Fruit fly (Drosophila melanogaster) whole organism, embryonic: ENCODE measurements around the gene Grasp65.

Source experiments
- Atf-2 ChIP-seq: fragments of 200-800 bp; sonication (Bioruptor generic); optimal IDR thresholded peaks from 2 replicates; lab custom pipeline; 2016; ENCODE audit warnings: missing biosample characterization, missing genetic modification characterization
- CG10267 ChIP-seq: fragments of 200-800 bp; sonication (Bioruptor generic); optimal IDR thresholded peaks from 2 replicates; lab custom pipeline; 2018; ENCODE audit warnings: missing biosample characterization, mild to moderate bottlenecking, missing genetic modification characterization, moderate library complexity
- CG11398 ChIP-seq: fragments of 200-800 bp; sonication (Bioruptor generic); optimal IDR thresholded peaks from 2 replicates; lab custom pipeline; 2016; ENCODE audit warnings: missing biosample characterization, missing genetic modification characterization
- CG11696 ChIP-seq: fragments of 200-800 bp; sonication (Bioruptor generic); IDR thresholded peaks from 2 replicates; pipeline ENCODE4 v1.3.6; 2022; ENCODE audit warnings: missing biosample characterization, missing genetic modification characterization
- CG13123 ChIP-seq: fragments of 200-800 bp; sonication (Bioruptor generic); optimal IDR thresholded peaks from 2 replicates; lab custom pipeline; 2016; ENCODE audit warnings: missing biosample characterization, missing genetic modification characterization
- CG13287 ChIP-seq: fragments of 200-800 bp; sonication (Bioruptor generic); IDR thresholded peaks from 2 replicates; pipeline ENCODE4 v1.3.6; 2022; ENCODE audit warnings: missing biosample characterization, missing genetic modification characterization; ENCODE audit not compliant: partially characterized antibody
- CG13424 ChIP-seq: fragments of 200-800 bp; sonication (Bioruptor generic); optimal IDR thresholded peaks from 2 replicates; lab custom pipeline; 2019; ENCODE audit warnings: missing biosample characterization, mild to moderate bottlenecking, missing genetic modification characterization, moderate library complexity
- CG14860 ChIP-seq: fragments of 200-800 bp; sonication (Bioruptor generic); IDR thresholded peaks from 3 replicates; pipeline ENCODE4 v1.3.6; 2022; ENCODE audit warnings: missing biosample characterization, missing genetic modification characterization; ENCODE audit not compliant: partially characterized antibody
- CG15479 ChIP-seq: fragments of 200-800 bp; sonication (Bioruptor generic); optimal IDR thresholded peaks from 3 replicates; lab custom pipeline; 2019; ENCODE audit warnings: missing biosample characterization, mild to moderate bottlenecking, missing genetic modification characterization, moderate library complexity
- CG1647 ChIP-seq: fragments of 200-800 bp; sonication (Bioruptor generic); optimal IDR thresholded peaks from 3 replicates; lab custom pipeline; 2016; ENCODE audit warnings: missing biosample characterization, missing genetic modification characterization
- CG2889 ChIP-seq: fragments of 200-800 bp; sonication (Bioruptor generic); IDR thresholded peaks from 3 replicates; pipeline ENCODE4 v1.3.6; 2022; ENCODE audit warnings: missing biosample characterization, missing genetic modification characterization
- CG30403 ChIP-seq: fragments of 200-800 bp; sonication (Bioruptor generic); optimal IDR thresholded peaks from 3 replicates; lab custom pipeline; 2016; ENCODE audit warnings: missing biosample characterization, missing genetic modification characterization
- CG4820 ChIP-seq: fragments of 200-800 bp; sonication (Bioruptor generic); optimal IDR thresholded peaks from 3 replicates; lab custom pipeline; 2016; ENCODE audit warnings: missing biosample characterization, missing genetic modification characterization
- CG6765 ChIP-seq: fragments of 200-800 bp; sonication (Bioruptor generic); optimal IDR thresholded peaks from 3 replicates; lab custom pipeline; 2017; ENCODE audit warnings: missing biosample characterization, mild to moderate bottlenecking, missing genetic modification characterization
- CG7745 ChIP-seq: fragments of 200-800 bp; sonication (Bioruptor generic); optimal IDR thresholded peaks from 2 replicates; lab custom pipeline; 2018; ENCODE audit warnings: missing biosample characterization, mild to moderate bottlenecking, missing genetic modification characterization, moderate library complexity
- CG8290 ChIP-seq, 3 experiments: fragments of 200-800 bp; sonication (Bioruptor generic); optimal IDR thresholded peaks; 2 replicates each; lab custom pipeline; 2016 to 2019; ENCODE audit warnings: missing biosample characterization in 3 of 3, missing genetic modification characterization in 3 of 3, mild to moderate bottlenecking in 2 of 3, moderate library complexity in 1 of 3
- CG9727 ChIP-seq: fragments of 200-800 bp; sonication (Bioruptor generic); optimal IDR thresholded peaks from 3 replicates; lab custom pipeline; 2017; ENCODE audit warnings: missing biosample characterization, mild to moderate bottlenecking, missing genetic modification characterization
- CG9817 ChIP-seq: fragments of 200-800 bp; sonication (Bioruptor generic); optimal IDR thresholded peaks from 2 replicates; lab custom pipeline; 2018; ENCODE audit warnings: missing biosample characterization, mild to moderate bottlenecking, missing genetic modification characterization, moderate library complexity
- Chrac-16 ChIP-seq: fragments of 200-800 bp; sonication (Bioruptor generic); optimal IDR thresholded peaks from 3 replicates; lab custom pipeline; 2016; ENCODE audit warnings: missing biosample characterization, missing genetic modification characterization
- Dek ChIP-seq: fragments of 200-800 bp; sonication (Bioruptor generic); optimal IDR thresholded peaks from 3 replicates; lab custom pipeline; 2019; ENCODE audit warnings: missing biosample characterization, mild to moderate bottlenecking, missing genetic modification characterization, moderate library complexity
- Doc3 ChIP-seq: fragments of 200-800 bp; sonication (Bioruptor generic); IDR thresholded peaks from 3 replicates; pipeline ENCODE4 v1.3.6; 2022; ENCODE audit warnings: missing biosample characterization, missing genetic modification characterization; ENCODE audit not compliant: partially characterized antibody
- Ets97D ChIP-seq: fragments of 200-800 bp; sonication (Bioruptor generic); optimal IDR thresholded peaks from 3 replicates; lab custom pipeline; 2016; ENCODE audit warnings: missing biosample characterization, missing genetic modification characterization
- Lhr ChIP-seq: fragments of 200-800 bp; sonication (Bioruptor generic); optimal IDR thresholded peaks from 3 replicates; lab custom pipeline; 2017; ENCODE audit warnings: mild to moderate bottlenecking, missing biosample characterization, missing genetic modification reagents, missing genetic modification characterization
- Mad ChIP-seq: fragments of 200-800 bp; sonication (Bioruptor generic); optimal IDR thresholded peaks from 2 replicates; lab custom pipeline; 2016; ENCODE audit warnings: missing biosample characterization, missing genetic modification characterization
- Meics ChIP-seq: fragments of 200-800 bp; sonication (Bioruptor generic); optimal IDR thresholded peaks from 2 replicates; lab custom pipeline; 2017; ENCODE audit warnings: missing biosample characterization, mild to moderate bottlenecking, missing genetic modification characterization
- Mes4 ChIP-seq: fragments of 200-800 bp; sonication (Bioruptor generic); optimal IDR thresholded peaks from 2 replicates; lab custom pipeline; 2016; ENCODE audit warnings: missing biosample characterization, missing genetic modification characterization
- Mrtf ChIP-seq: fragments of 200-800 bp; sonication (Bioruptor generic); IDR thresholded peaks from 3 replicates; pipeline ENCODE4 v1.3.6; 2022; ENCODE audit warnings: missing biosample characterization, missing genetic modification characterization
- Neu2 ChIP-seq: fragments of 200-800 bp; sonication (Bioruptor generic); optimal IDR thresholded peaks from 3 replicates; lab custom pipeline; 2016; ENCODE audit warnings: missing biosample characterization, missing genetic modification characterization, borderline replicate concordance
- amos ChIP-seq: fragments of 200-800 bp; sonication (Bioruptor generic); IDR thresholded peaks from 2 replicates; pipeline ENCODE4 v1.3.6; 2022; ENCODE audit warnings: missing biosample characterization, missing genetic modification characterization; ENCODE audit not compliant: partially characterized antibody
- aop ChIP-seq: fragments of 200-800 bp; sonication (Bioruptor generic); IDR thresholded peaks from 2 replicates; pipeline ENCODE4 v1.3.6; 2022; ENCODE audit warnings: missing biosample characterization, missing genetic modification characterization
- bab2 ChIP-seq: fragments of 200-800 bp; sonication (Bioruptor generic); optimal IDR thresholded peaks from 2 replicates; lab custom pipeline; 2016; ENCODE audit warnings: missing biosample characterization, missing genetic modification characterization
- crc ChIP-seq: fragments of 200-800 bp; sonication (Bioruptor generic); optimal IDR thresholded peaks from 2 replicates; lab custom pipeline; 2016; ENCODE audit warnings: missing biosample characterization, missing genetic modification characterization
- danr ChIP-seq: fragments of 200-800 bp; sonication (Bioruptor generic); IDR thresholded peaks from 2 replicates; pipeline ENCODE4 v1.3.6; 2022; ENCODE audit warnings: missing biosample characterization, missing genetic modification characterization
- fd64A ChIP-seq: fragments of 200-800 bp; sonication (Bioruptor generic); optimal IDR thresholded peaks from 3 replicates; lab custom pipeline; 2018; ENCODE audit warnings: missing biosample characterization, mild to moderate bottlenecking, missing genetic modification characterization
- gce ChIP-seq: fragments of 200-800 bp; sonication (Bioruptor generic); IDR thresholded peaks from 3 replicates; pipeline ENCODE4 v1.3.6; 2022; ENCODE audit warnings: missing biosample characterization, missing genetic modification characterization
- gt ChIP-seq: fragments of 200-800 bp; sonication (Bioruptor generic); IDR thresholded peaks from 2 replicates; pipeline ENCODE4 v1.3.6; 2022; ENCODE audit warnings: missing biosample characterization, missing genetic modification characterization
- hkb ChIP-seq, 2 experiments: fragments of 200-800 bp in 1 of 2; fragments of >200 bp in 1 of 2; sonication (Bioruptor generic) in 1 of 2; IDR thresholded peaks in 1 of 2; optimal IDR thresholded peaks in 1 of 2; 2 replicates each; pipeline versions ENCODE4 v1.3.6 to Lab custom; 2017 to 2022; ENCODE audit warnings: missing biosample characterization in 1 of 2, missing genetic modification characterization in 1 of 2
- luna ChIP-seq: fragments of 200-800 bp; sonication (Bioruptor generic); optimal IDR thresholded peaks from 2 replicates; lab custom pipeline; 2016; ENCODE audit warnings: missing biosample characterization, missing genetic modification characterization
- mld ChIP-seq: fragments of 200-800 bp; sonication (Bioruptor generic); IDR thresholded peaks from 3 replicates; pipeline ENCODE4 v1.3.6; 2022; ENCODE audit warnings: missing biosample characterization, missing genetic modification characterization; ENCODE audit not compliant: partially characterized antibody
- otp ChIP-seq: fragments of 200-800 bp; sonication (Bioruptor generic); IDR thresholded peaks from 3 replicates; pipeline ENCODE4, ENCODE4 v1.3.6; 2022; ENCODE audit warnings: missing biosample characterization, missing genetic modification characterization
- prd ChIP-seq, 3 experiments: fragments of >200 bp in 2 of 3; fragments of 200-800 bp in 1 of 3; sonication (Bioruptor generic) in 1 of 3; optimal IDR thresholded peaks in 2 of 3; IDR thresholded peaks in 1 of 3; 2 replicates in 2 of 3; 3 replicates in 1 of 3; pipeline versions ENCODE4 v1.3.6 to Lab custom; 2017 to 2022; ENCODE audit warnings: missing biosample characterization in 1 of 3, missing genetic modification characterization in 1 of 3
- pzg ChIP-seq: fragments of 200-800 bp; sonication (Bioruptor generic); optimal IDR thresholded peaks from 3 replicates; lab custom pipeline; 2018; ENCODE audit warnings: missing biosample characterization, mild to moderate bottlenecking, missing genetic modification characterization, moderate library complexity
- row ChIP-seq: fragments of 200-800 bp; sonication (Bioruptor generic); IDR thresholded peaks from 3 replicates; pipeline ENCODE4 v1.3.6; 2022; ENCODE audit warnings: missing biosample characterization, missing genetic modification characterization
- sens-2 ChIP-seq: fragments of 200-800 bp; sonication (Bioruptor generic); IDR thresholded peaks from 2 replicates; pipeline ENCODE4 v1.3.6; 2022; ENCODE audit warnings: missing biosample characterization, missing genetic modification characterization
- sim ChIP-seq: fragments of 200-800 bp; sonication (Bioruptor generic); IDR thresholded peaks from 2 replicates; pipeline ENCODE4 v1.3.6; 2022; ENCODE audit warnings: missing biosample characterization, missing genetic modification characterization
- wek ChIP-seq: fragments of 200-800 bp; sonication (Bioruptor generic); optimal IDR thresholded peaks from 3 replicates; lab custom pipeline; 2018; ENCODE audit warnings: missing biosample characterization, mild to moderate bottlenecking, missing genetic modification characterization, moderate library complexity
- zfh2 ChIP-seq: fragments of 200-800 bp; sonication (Bioruptor generic); optimal IDR thresholded peaks from 2 replicates; lab custom pipeline; 2016; ENCODE audit warnings: missing biosample characterization, missing genetic modification characterization

The Grasp65 gene

dm6 chr3L:19902560-19903399, 22.0 kb upstream of the Grasp65 start (continued):
- TF ChIP-seq Atf-2 (GFP tag; lab: Kevin White, UChicago) (peak; percentile 92), Chrac-16 (GFP tag; lab: Kevin White, UChicago) (peak; percentile 93), CG13287 (GFP tag; lab: Robert Waterston, UW) (no peak; the same call in 1 of the 2 replicates), sim (no peak), prd (optimal IDR thresholded peaks at IDR 0.05; lab: Kevin White, UChicago) (no peak), prd (GFP tag; IDR thresholded peaks at IDR 0.05; lab: Robert Waterston, UW) (peak; percentile 91), crc (GFP tag; lab: Kevin White, UChicago) (peak; percentile 71), CG11696 (GFP tag; lab: Robert Waterston, UW) (peak; percentile 81), Dek (peak; percentile 95), CG11398 (GFP tag; lab: Kevin White, UChicago) (peak; percentile 95), CG10267 (tag; lab: Kevin White, UChicago) (peak; percentile 69), mld (GFP tag; lab: Robert Waterston, UW) (no peak), zfh2 (GFP tag; lab: Kevin White, UChicago) (peak; percentile 97), Mrtf (GFP tag; lab: Robert Waterston, UW) (peak; percentile 95), CG14860 (no peak), Lhr (GFP tag; lab: Kevin White, UChicago) (peak; percentile 61), aop (GFP tag; lab: Robert Waterston, UW) (peak; percentile 70), danr (GFP tag; lab: Robert Waterston, UW) (peak; percentile 91), CG1647 (peak; percentile 87), Doc3 (0 out of 3 replicates have a peak, but pooled peaks have one; percentile 8), CG13424 (tag; lab: Kevin White, UChicago) (peak; percentile 95), CG7745 (peak; percentile 58), CG2889 (GFP tag; lab: Robert Waterston, UW) (peak; percentile 94), gt (GFP tag; lab: Robert Waterston, UW) (peak; percentile 72), CG9817 (peak; percentile 93), CG15479 (GFP tag; lab: Kevin White, UChicago) (no peak), bab2 (peak; percentile 97), wek (peak; percentile 91), CG6765 (peak; percentile 90), gce (GFP tag; lab: Robert Waterston, UW) (peak; percentile 57; the same call in 1 of the 3 replicates), Ets97D (GFP tag; lab: Kevin White, UChicago) (peak; percentile 79), Mad (GFP tag; lab: Kevin White, UChicago) (peak; percentile 93), fd64A (GFP tag; lab: Kevin White, UChicago) (peak; percentile 30), hkb (optimal IDR thresholded peaks at IDR 0.05; lab: Kevin White, UChicago) (no peak), hkb (GFP tag; IDR thresholded peaks at IDR 0.05; lab: Robert Waterston, UW) (peak; percentile 96), Neu2 (GFP tag; lab: Kevin White, UChicago) (peak; percentile 64), amos (GFP tag; lab: Robert Waterston, UW) (no peak), CG4820 (peak; percentile 78), CG13123 (GFP tag; lab: Kevin White, UChicago) (peak; percentile 90), Meics (peak; percentile 92), Mes4 (peak; percentile 87), pzg (peak; percentile 22), sens-2 (peak; percentile 90), luna (GFP tag; lab: Kevin White, UChicago) (no peak), row (GFP tag; lab: Robert Waterston, UW) (peak; percentile 97), otp (GFP tag; lab: Robert Waterston, UW) (peak; percentile 96), CG8290 (GFP tag; optimal IDR thresholded peaks at IDR 0.05; lab: Kevin White, UChicago) (peak; percentile 48), CG8290 (tag; optimal IDR thresholded peaks at IDR 0.05; lab: Kevin White, UChicago) (peak; percentile 40 to 99), CG30403 (GFP tag; lab: Kevin White, UChicago) (peak; percentile 96), CG9727 (peak; percentile 91)
